Fruit fly (Drosophila melanogaster) whole organism, embryonic: ENCODE measurements around the gene CG14537.

ENCODE experiments used
- Abd-B ChIP-seq: fragments of 200-800 bp; sonication (Bioruptor generic); optimal IDR thresholded peaks from 2 replicates; lab custom pipeline; 2018; ENCODE audit warnings: missing biosample characterization, mild to moderate bottlenecking, missing genetic modification characterization, moderate library complexity
- Ada2b ChIP-seq: fragments of 200-800 bp; sonication (Bioruptor generic); IDR thresholded peaks from 2 replicates; pipeline ENCODE4 v1.3.6; 2022; ENCODE audit warnings: missing biosample characterization, missing genetic modification characterization
- CG10959 ChIP-seq: fragments of 200-800 bp; sonication (Bioruptor generic); IDR thresholded peaks from 2 replicates; pipeline ENCODE4 v1.3.6; 2022; ENCODE audit warnings: missing biosample characterization, missing genetic modification characterization
- CG11504 ChIP-seq: fragments of 200-800 bp; sonication (Bioruptor generic); optimal IDR thresholded peaks from 3 replicates; lab custom pipeline; 2019; ENCODE audit warnings: missing biosample characterization, mild to moderate bottlenecking, missing genetic modification characterization, moderate library complexity
- CG14050 ChIP-seq: fragments of 200-800 bp; sonication (Bioruptor generic); IDR thresholded peaks from 3 replicates; pipeline ENCODE4 v1.3.6; 2022; ENCODE audit warnings: missing biosample characterization, missing genetic modification characterization
- CG17186 ChIP-seq: fragments of 200-800 bp; sonication (Bioruptor generic); optimal IDR thresholded peaks from 3 replicates; lab custom pipeline; 2017; ENCODE audit warnings: missing biosample characterization, missing genetic modification reagents, missing genetic modification characterization
- CG17912 ChIP-seq: fragments of 200-800 bp; sonication (Bioruptor generic); optimal IDR thresholded peaks from 2 replicates; lab custom pipeline; 2018; ENCODE audit warnings: missing biosample characterization, mild to moderate bottlenecking, missing genetic modification characterization
- CG1832 ChIP-seq: fragments of 200-800 bp; sonication (Bioruptor generic); optimal IDR thresholded peaks from 2 replicates; lab custom pipeline; 2017; ENCODE audit warnings: missing biosample characterization, mild to moderate bottlenecking, missing genetic modification characterization, inconsistent platforms
- CG32767 ChIP-seq: fragments of 200-800 bp; sonication (Bioruptor generic); IDR thresholded peaks from 2 replicates; pipeline ENCODE4 v1.3.6; 2022; ENCODE audit warnings: missing biosample characterization, missing genetic modification characterization
- CG3726 ChIP-seq: fragments of 200-800 bp; sonication (Bioruptor generic); IDR thresholded peaks from 3 replicates; pipeline ENCODE4, ENCODE4 v1.3.6; 2022; ENCODE audit warnings: missing biosample characterization, missing genetic modification characterization
- CG4617 ChIP-seq: fragments of 200-800 bp; sonication (Bioruptor generic); optimal IDR thresholded peaks from 3 replicates; lab custom pipeline; 2016; ENCODE audit warnings: missing biosample characterization, missing genetic modification characterization, borderline replicate concordance
- CG4820 ChIP-seq: fragments of 200-800 bp; sonication (Bioruptor generic); optimal IDR thresholded peaks from 3 replicates; lab custom pipeline; 2016; ENCODE audit warnings: missing biosample characterization, missing genetic modification characterization
- CG6791 ChIP-seq: fragments of 200-800 bp; sonication (Bioruptor generic); IDR thresholded peaks from 3 replicates; pipeline ENCODE4 v1.3.6; 2022; ENCODE audit warnings: missing biosample characterization, missing genetic modification characterization; ENCODE audit not compliant: partially characterized antibody
- CG7271 ChIP-seq: fragments of 200-800 bp; sonication (Bioruptor generic); optimal IDR thresholded peaks from 2 replicates; lab custom pipeline; 2018; ENCODE audit warnings: missing biosample characterization, mild to moderate bottlenecking, missing genetic modification characterization, moderate library complexity
- CG8944 ChIP-seq: fragments of 200-800 bp; sonication (Bioruptor generic); optimal IDR thresholded peaks from 3 replicates; lab custom pipeline; 2016; ENCODE audit warnings: missing biosample characterization, missing genetic modification characterization
- D19A ChIP-seq: fragments of 200-800 bp; optimal IDR thresholded peaks from 3 replicates; lab custom pipeline; 2019; ENCODE audit warnings: missing biosample characterization, mild to moderate bottlenecking, missing genetic modification characterization, moderate library complexity
- Dad ChIP-seq: fragments of 200-800 bp; sonication (Bioruptor generic); optimal IDR thresholded peaks from 3 replicates; lab custom pipeline; 2016; ENCODE audit warnings: missing biosample characterization, missing genetic modification characterization
- Dip2 ChIP-seq: fragments of 200-800 bp; sonication (Bioruptor generic); IDR thresholded peaks from 2 replicates; pipeline ENCODE4 v1.3.6; 2022; ENCODE audit warnings: missing biosample characterization, missing genetic modification characterization
- Dll ChIP-seq: fragments of 200-800 bp; sonication (Bioruptor generic); IDR thresholded peaks from 4 replicates; pipeline ENCODE4 v1.3.6; 2022; ENCODE audit warnings: missing biosample characterization, missing genetic modification characterization; ENCODE audit not compliant: partially characterized antibody
- E2f2 ChIP-seq: fragments of 200-800 bp; sonication (Bioruptor generic); IDR thresholded peaks from 2 replicates; pipeline ENCODE4 v1.3.6; 2022; ENCODE audit warnings: missing biosample characterization, missing genetic modification characterization
- HLH3B ChIP-seq: fragments of 200-800 bp; sonication (Bioruptor generic); IDR thresholded peaks from 2 replicates; pipeline ENCODE4 v1.3.6; 2022; ENCODE audit warnings: missing biosample characterization, missing genetic modification characterization
- Lhr ChIP-seq: fragments of 200-800 bp; sonication (Bioruptor generic); optimal IDR thresholded peaks from 3 replicates; lab custom pipeline; 2017; ENCODE audit warnings: mild to moderate bottlenecking, missing biosample characterization, missing genetic modification reagents, missing genetic modification characterization
- Mes4 ChIP-seq: fragments of 200-800 bp; sonication (Bioruptor generic); optimal IDR thresholded peaks from 2 replicates; lab custom pipeline; 2016; ENCODE audit warnings: missing biosample characterization, missing genetic modification characterization
- NC2β ChIP-seq: fragments of 200-800 bp; sonication (Bioruptor generic); optimal IDR thresholded peaks from 2 replicates; lab custom pipeline; 2016; ENCODE audit warnings: missing biosample characterization, missing genetic modification characterization
- NfI ChIP-seq: fragments of 200-800 bp; sonication (Bioruptor generic); optimal IDR thresholded peaks from 3 replicates; lab custom pipeline; 2018; ENCODE audit warnings: missing biosample characterization, mild to moderate bottlenecking, missing genetic modification characterization, moderate library complexity
- Scr ChIP-seq: fragments of 200-800 bp; sonication (Bioruptor generic); IDR thresholded peaks from 2 replicates; pipeline ENCODE4 v1.3.6; 2022; ENCODE audit warnings: missing biosample characterization, missing genetic modification characterization; ENCODE audit not compliant: partially characterized antibody
- Sry-β ChIP-seq: fragments of 200-800 bp; sonication (Bioruptor generic); optimal IDR thresholded peaks from 2 replicates; lab custom pipeline; 2018; ENCODE audit warnings: missing biosample characterization, mild to moderate bottlenecking, missing genetic modification characterization, moderate library complexity
- Stat92E ChIP-seq, 3 experiments: fragments of >200 bp in 2 of 3; fragments of 200-800 bp in 1 of 3; sonication (Bioruptor generic) in 1 of 3; optimal IDR thresholded peaks; 2 replicates each; lab custom pipeline; 2017 to 2019; ENCODE audit warnings: missing biosample characterization in 3 of 3, missing genetic modification characterization in 3 of 3, mild to moderate bottlenecking in 1 of 3, moderate library complexity in 1 of 3
- YL-1 ChIP-seq: fragments of 200-800 bp; sonication (Bioruptor generic); optimal IDR thresholded peaks from 3 replicates; lab custom pipeline; 2017; ENCODE audit warnings: missing biosample characterization, mild to moderate bottlenecking, missing genetic modification characterization
- ac ChIP-seq: fragments of 200-800 bp; sonication (Bioruptor generic); optimal IDR thresholded peaks from 3 replicates; lab custom pipeline; 2017; ENCODE audit warnings: missing biosample characterization, mild to moderate bottlenecking, missing genetic modification characterization
- az2 ChIP-seq: fragments of 200-800 bp; sonication (Bioruptor generic); optimal IDR thresholded peaks from 3 replicates; lab custom pipeline; 2016; ENCODE audit warnings: missing biosample characterization, missing genetic modification characterization
- btn ChIP-seq: fragments of 200-800 bp; sonication (Bioruptor generic); optimal IDR thresholded peaks from 2 replicates; lab custom pipeline; 2016; ENCODE audit warnings: missing biosample characterization, missing genetic modification characterization
- ci ChIP-seq: fragments of 200-800 bp; sonication (Bioruptor generic); IDR thresholded peaks from 3 replicates; pipeline ENCODE4 v1.3.6; 2022; ENCODE audit warnings: missing biosample characterization, missing genetic modification characterization
- crol ChIP-seq: fragments of 200-800 bp; sonication (Bioruptor generic); IDR thresholded peaks from 2 replicates; pipeline ENCODE4 v1.3.6; 2022; ENCODE audit warnings: missing biosample characterization, missing genetic modification characterization
- dm ChIP-seq: fragments of 200-800 bp; sonication (Bioruptor generic); optimal IDR thresholded peaks from 3 replicates; lab custom pipeline; 2016; ENCODE audit warnings: missing biosample characterization, missing genetic modification characterization
- en ChIP-seq: fragments of 200-800 bp; sonication (Bioruptor generic); optimal IDR thresholded peaks from 2 replicates; lab custom pipeline; 2016; ENCODE audit warnings: missing biosample characterization, missing genetic modification characterization
- fru ChIP-seq: fragments of >200 bp; optimal IDR thresholded peaks from 2 replicates; lab custom pipeline; 2017
- fu2 ChIP-seq: fragments of 200-800 bp; sonication (Bioruptor generic); optimal IDR thresholded peaks from 2 replicates; lab custom pipeline; 2016; ENCODE audit warnings: missing biosample characterization, missing genetic modification characterization
- grau ChIP-seq: fragments of 200-800 bp; optimal IDR thresholded peaks from 3 replicates; lab custom pipeline; 2019; ENCODE audit warnings: missing biosample characterization, mild to moderate bottlenecking, missing genetic modification characterization, moderate library complexity
- hbn ChIP-seq: fragments of 200-800 bp; sonication (Bioruptor generic); IDR thresholded peaks from 2 replicates; pipeline ENCODE4 v1.3.6; 2022; ENCODE audit warnings: missing biosample characterization, missing genetic modification characterization; ENCODE audit not compliant: partially characterized antibody
- lmd ChIP-seq: fragments of 200-800 bp; sonication (Bioruptor generic); IDR thresholded peaks from 2 replicates; pipeline ENCODE4 v1.3.6; 2022; ENCODE audit warnings: missing biosample characterization, missing genetic modification characterization
- mirr ChIP-seq: fragments of 200-800 bp; sonication (Bioruptor generic); optimal IDR thresholded peaks from 3 replicates; lab custom pipeline; 2018; ENCODE audit warnings: missing biosample characterization, mild to moderate bottlenecking, missing genetic modification characterization
- nerfin-1 ChIP-seq: fragments of 200-800 bp; sonication (Bioruptor generic); optimal IDR thresholded peaks from 3 replicates; lab custom pipeline; 2019; ENCODE audit warnings: missing biosample characterization, mild to moderate bottlenecking, missing genetic modification characterization, moderate library complexity
- p53 ChIP-seq: fragments of 200-800 bp; sonication (Bioruptor generic); optimal IDR thresholded peaks from 2 replicates; lab custom pipeline; 2016; ENCODE audit warnings: missing biosample characterization, missing genetic modification characterization
- shn ChIP-seq: fragments of 200-800 bp; sonication (Bioruptor generic); optimal IDR thresholded peaks from 3 replicates; lab custom pipeline; 2016; ENCODE audit warnings: missing biosample characterization, missing genetic modification characterization
- slbo ChIP-seq: fragments of 200-800 bp; sonication (Bioruptor generic); IDR thresholded peaks from 2 replicates; pipeline ENCODE4 v1.3.6; 2022; ENCODE audit warnings: missing biosample characterization, missing genetic modification characterization
- slou ChIP-seq: fragments of 200-800 bp; sonication (Bioruptor generic); optimal IDR thresholded peaks from 3 replicates; lab custom pipeline; 2016; ENCODE audit warnings: missing biosample characterization, missing genetic modification characterization
- stc ChIP-seq: fragments of 200-800 bp; sonication (Bioruptor generic); IDR thresholded peaks from 2 replicates; pipeline ENCODE4 v1.3.6; 2022; ENCODE audit warnings: missing biosample characterization, missing genetic modification characterization
- trem ChIP-seq: fragments of 200-800 bp; optimal IDR thresholded peaks from 3 replicates; lab custom pipeline; 2019; ENCODE audit warnings: missing biosample characterization, mild to moderate bottlenecking, missing genetic modification characterization, moderate library complexity
- trh ChIP-seq: fragments of 200-800 bp; sonication (Bioruptor generic); optimal IDR thresholded peaks from 2 replicates; lab custom pipeline; 2016; ENCODE audit warnings: missing biosample characterization, missing genetic modification characterization
- wor ChIP-seq: fragments of 200-800 bp; sonication (Bioruptor generic); IDR thresholded peaks from 2 replicates; pipeline ENCODE4 v1.3.6; 2022; ENCODE audit warnings: missing biosample characterization, missing genetic modification characterization
- zen2 ChIP-seq: fragments of 200-800 bp; sonication (Bioruptor generic); IDR thresholded peaks from 3 replicates; pipeline ENCODE4 v1.3.6; 2022; ENCODE audit warnings: missing biosample characterization, missing genetic modification characterization; ENCODE audit not compliant: partially characterized antibody

Gene CG14537

dm6 chr2L:7810519-7810918 is 29.7 kb upstream of the CG14537 start, which contains the start of gene Cdc14 (continued):
- TF ChIP-seq Scr (GFP tag; lab: Robert Waterston, UW) (peak; percentile 45), trem (tag; lab: Kevin White, UChicago) (no peak), CG14050 (GFP tag; lab: Robert Waterston, UW) (no peak), CG8944 (GFP tag; lab: Kevin White, UChicago) (no peak), CG4617 (GFP tag; lab: Kevin White, UChicago) (no peak), trh (no peak), slou (GFP tag; lab: Kevin White, UChicago) (no peak), CG17186 (peak; percentile 18), Stat92E (GFP tag; optimal IDR thresholded peaks at IDR 0.05; lab: Kevin White, UChicago) (no peak), CG17912 (GFP tag; lab: Kevin White, UChicago) (no peak), grau (tag; lab: Kevin White, UChicago) (no peak), Abd-B (no peak), HLH3B (GFP tag; lab: Robert Waterston, UW) (no peak), ac (GFP tag; lab: Kevin White, UChicago) (no peak), Ada2b (GFP tag; lab: Robert Waterston, UW) (no peak), Mes4 (GFP tag; lab: Kevin White, UChicago) (no peak), CG32767 (GFP tag; lab: Robert Waterston, UW) (no peak), slbo (GFP tag; lab: Robert Waterston, UW) (no peak), ci (GFP tag; lab: Robert Waterston, UW) (peak; percentile 54; the same call in 2 of the 3 replicates), dm (no peak), Dad (GFP tag; lab: Kevin White, UChicago) (no peak), nerfin-1 (no peak), NfI (no peak), zen2 (GFP tag; lab: Robert Waterston, UW) (peak; percentile 53; the same call in 1 of the 3 replicates), mirr (GFP tag; lab: Kevin White, UChicago) (peak; percentile 16), D19A (tag; lab: Kevin White, UChicago) (peak; percentile 14), CG1832 (GFP tag; lab: Kevin White, UChicago) (no peak), CG3726 (GFP tag; lab: Robert Waterston, UW) (no peak), YL-1 (GFP tag; lab: Kevin White, UChicago) (no peak), en (GFP tag; lab: Kevin White, UChicago) (no peak), CG11504 (tag; lab: Kevin White, UChicago) (no peak), shn (GFP tag; lab: Kevin White, UChicago) (no peak), fru (lab: Kevin White, UChicago) (no peak), CG4820 (no peak), p53 (GFP tag; lab: Kevin White, UChicago) (no peak), CG6791 (GFP tag; lab: Robert Waterston, UW) (peak; percentile 45; the same call in 2 of the 3 replicates), stc (GFP tag; lab: Robert Waterston, UW) (peak; percentile 46; the same call in 1 of the 2 replicates), btn (GFP tag; lab: Kevin White, UChicago) (no peak), Dll (GFP tag; lab: Robert Waterston, UW) (peak; percentile 43; the same call in 1 of the 4 replicates), fu2 (GFP tag; lab: Kevin White, UChicago) (no peak), CG7271 (no peak), lmd (GFP tag; lab: Robert Waterston, UW) (no peak), wor (no peak), CG10959 (GFP tag; lab: Robert Waterston, UW) (no peak), Lhr (no peak), hbn (peak; percentile 66), Sry-β (GFP tag; lab: Kevin White, UChicago) (no peak), NC2β (GFP tag; lab: Kevin White, UChicago) (no peak), E2f2 (GFP tag; lab: Robert Waterston, UW) (no peak; the same call in 1 of the 2 replicates), Dip2 (GFP tag; lab: Robert Waterston, UW) (no peak), az2 (GFP tag; lab: Kevin White, UChicago) (no peak), crol (no peak)
